Worm (Caenorhabditis elegans) whole organism, L3 larva: ENCODE results near the gene cyc-2.1.

ENCODE experiments used
- nhr-28 ChIP-seq: fragments of 150-350 bp; optimal IDR thresholded peaks from 2 replicates; lab custom pipeline; 2014; ENCODE audit warnings: missing biosample characterization, missing genetic modification characterization
- unc-62 ChIP-seq: fragments of 150-350 bp; sonication (generic microtip); optimal IDR thresholded peaks from 4 replicates; lab custom pipeline; 2014; ENCODE audit warnings: missing biosample characterization, missing genetic modification reagents, missing genetic modification characterization

DNA sequence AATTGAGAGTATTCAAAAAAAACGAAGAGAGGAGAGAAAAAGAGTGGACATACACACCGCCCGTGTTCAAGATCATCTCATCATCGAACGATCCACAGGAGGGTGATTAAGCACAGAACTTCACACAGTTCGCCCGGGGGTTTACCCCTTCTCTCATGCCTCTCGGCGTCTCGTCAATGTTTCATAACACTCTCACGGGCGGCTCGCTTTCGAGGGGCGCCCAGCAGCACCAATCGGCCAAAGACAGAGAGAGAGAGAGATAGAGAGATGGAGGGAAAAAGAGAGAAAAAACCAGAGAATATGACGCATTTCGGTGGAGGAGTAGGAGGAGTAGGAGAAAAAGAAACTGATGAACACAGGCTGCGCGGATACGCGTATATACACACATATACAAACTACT is 43.6 kb downstream of the cyc-2.1 start:
- TF ChIP-seq unc-62 (GFP tag; lab: Kevin White, UChicago) (no peak), nhr-28 (no peak)
